Fruit fly (Drosophila melanogaster): ENCODE results near the gene Ptip.

Ptip gene

DNA sequence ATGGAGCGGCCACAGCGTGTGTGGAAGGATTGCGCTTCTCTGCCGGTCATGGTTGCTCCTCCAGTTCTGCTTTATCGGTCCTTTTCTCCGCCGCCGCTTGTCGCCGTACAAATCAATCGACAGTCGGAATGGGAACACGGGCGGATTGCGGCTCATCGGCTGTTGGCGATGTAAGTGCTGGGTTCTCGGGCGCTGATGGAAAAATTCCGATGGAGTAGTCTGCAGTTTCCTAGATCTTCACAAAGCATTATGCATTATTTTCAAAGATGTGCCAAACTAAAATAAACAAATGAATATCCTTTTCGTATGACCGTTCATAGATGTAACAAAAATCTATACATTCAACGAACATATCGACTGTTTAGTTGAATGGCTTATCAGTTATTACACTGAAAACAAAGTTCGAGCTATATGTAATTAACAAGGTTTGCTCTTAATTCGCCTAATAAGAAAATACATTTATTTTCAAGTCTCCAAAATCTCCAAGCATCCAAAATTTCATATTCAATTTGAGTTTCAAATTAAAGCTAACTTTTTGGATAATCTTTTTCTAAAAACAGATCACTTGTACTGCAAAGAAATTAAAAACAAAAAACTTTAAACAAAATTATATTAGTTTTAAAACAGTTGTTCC lies 20.8 kb upstream of the Ptip start, which contains the start of gene Neurl4 (continued):
- peak; percentile 38 for TF ChIP-seq pzg (GFP tag; optimal IDR thresholded peaks at IDR 0.05)
- TF ChIP-seq CG4360 (GFP tag; IDR thresholded peaks at IDR 0.05), result no peak
- 0 out of 4 replicates have a peak, but pooled peaks have one; percentile 18 for TF ChIP-seq chinmo (GFP tag; IDR thresholded peaks at IDR 0.05; ENCODE audit: partially characterized antibody)
- no peak for TF ChIP-seq caup (GFP tag; optimal IDR thresholded peaks at IDR 0.05; ENCODE audit: severe bottlenecking)
- no peak for TF ChIP-seq croc (GFP tag; conservative IDR thresholded peaks at IDR 0.05)
- no peak for TF ChIP-seq Hand (GFP tag; optimal IDR thresholded peaks at IDR 0.05)
- TF ChIP-seq mld (GFP tag; IDR thresholded peaks at IDR 0.05; ENCODE audit: partially characterized antibody), result no peak
- no peak for TF ChIP-seq unpg (GFP tag; optimal IDR thresholded peaks at IDR 0.05)
- TF ChIP-seq CG4404 (GFP tag; IDR thresholded peaks at IDR 0.05), result no peak
- TF ChIP-seq Rx (GFP tag; IDR thresholded peaks at IDR 0.05), result 0 out of 2 replicates have a peak, but pooled peaks have one; percentile 16
- peak; percentile 60; the same call in 2 of the 3 replicates for TF ChIP-seq Aef1 (GFP tag; IDR thresholded peaks at IDR 0.05)
- TF ChIP-seq CG6272 (GFP tag; IDR thresholded peaks at IDR 0.05), result no peak; the same call in 1 of the 2 replicates
- TF ChIP-seq CG5953 (GFP tag; IDR thresholded peaks at IDR 0.05), result 0 out of 2 replicates have a peak, but pooled peaks have one; percentile 29
- TF ChIP-seq MBD-R2 (GFP tag; IDR thresholded peaks at IDR 0.05), result peak; percentile 69
- TF ChIP-seq br (optimal IDR thresholded peaks at IDR 0.05), result no peak
- TF ChIP-seq CG11560 (tag; IDR thresholded peaks at IDR 0.05), result no peak
- TF ChIP-seq CG6175 (GFP tag; IDR thresholded peaks at IDR 0.05), result no peak
- TF ChIP-seq CG8765 (GFP tag; IDR thresholded peaks at IDR 0.05), result no peak
- TF ChIP-seq CG10959 (GFP tag; IDR thresholded peaks at IDR 0.05), result peak; percentile 14; the same call in 1 of the 2 replicates

DNA sequence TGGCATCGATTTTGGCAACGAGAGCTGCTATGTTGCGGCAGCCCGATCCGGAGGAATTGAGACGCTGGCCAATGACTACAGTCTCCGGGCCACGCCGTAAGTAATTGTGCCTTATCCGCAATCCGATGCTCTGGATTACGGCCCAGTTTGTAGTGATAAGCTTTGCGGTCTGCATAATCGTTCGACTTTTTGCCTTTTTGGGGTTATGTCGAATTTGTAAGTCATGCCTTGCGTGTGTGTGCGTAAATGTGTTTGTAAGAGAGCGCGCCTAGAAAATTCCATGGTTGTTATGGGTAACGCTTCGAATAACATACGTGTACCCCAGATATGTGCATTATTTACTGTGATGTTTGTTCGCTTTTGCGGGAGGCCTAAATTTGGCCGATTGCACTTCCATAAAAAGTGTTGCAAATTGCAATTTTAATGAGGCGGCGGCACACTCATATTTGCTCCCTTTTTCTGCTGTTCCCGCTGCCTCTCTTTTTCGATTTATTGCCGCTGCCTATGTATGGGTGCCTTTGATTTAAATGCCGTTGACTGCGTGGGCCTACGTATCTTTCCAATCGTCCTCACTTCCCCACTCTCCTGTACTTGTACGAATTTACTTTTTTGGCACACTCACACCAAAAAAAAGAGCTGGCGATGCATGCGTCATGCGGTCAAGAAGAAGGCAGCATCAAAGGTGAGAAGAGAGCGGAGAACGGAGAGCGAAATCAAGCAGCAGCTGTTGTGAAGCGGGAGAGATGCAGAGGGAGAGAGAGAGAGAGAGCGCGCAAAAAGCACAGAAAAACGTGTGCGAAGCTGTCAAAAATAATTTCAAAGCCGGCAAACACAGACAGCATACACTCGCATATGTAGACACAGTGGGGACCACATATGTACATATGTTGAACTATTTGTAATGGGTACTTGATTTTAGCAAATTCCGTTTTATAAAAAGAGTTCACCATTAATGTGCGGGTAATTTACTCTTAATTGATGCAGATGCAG lies 9.0 kb upstream of the Ptip start:
- no peak for TF ChIP-seq Meics (GFP tag; optimal IDR thresholded peaks at IDR 0.05)
- TF ChIP-seq D19B (GFP tag; optimal IDR thresholded peaks at IDR 0.05), result peak; percentile 23
- no peak; the same call in 1 of the 2 replicates for TF ChIP-seq GATAe (GFP tag; conservative IDR thresholded peaks at IDR 0.05)
- no peak for TF ChIP-seq Eip74EF (GFP tag; optimal IDR thresholded peaks at IDR 0.05)
- TF ChIP-seq pfk (GFP tag; optimal IDR thresholded peaks at IDR 0.05), result peak; percentile 33
- peak; percentile 45 for TF ChIP-seq kni (GFP tag; optimal IDR thresholded peaks at IDR 0.05)
- peak; percentile 10 for TF ChIP-seq Myb (GFP tag; optimal IDR thresholded peaks at IDR 0.05)
- TF ChIP-seq Rfx (GFP tag; IDR thresholded peaks at IDR 0.05), result peak; percentile 51
- peak; percentile 56; the same call in 1 of the 2 replicates for TF ChIP-seq E2f1 (GFP tag; IDR thresholded peaks at IDR 0.05)
- TF ChIP-seq Blimp-1 (GFP tag; optimal IDR thresholded peaks at IDR 0.05), result no peak
- TF ChIP-seq chif (GFP tag; optimal IDR thresholded peaks at IDR 0.05), result no peak
- TF ChIP-seq CG30020 (tag; optimal IDR thresholded peaks at IDR 0.05), result no peak
- no peak for TF ChIP-seq CG1603 (tag; optimal IDR thresholded peaks at IDR 0.05)
- TF ChIP-seq unc-4 (GFP tag; IDR thresholded peaks at IDR 0.05; ENCODE audit: partially characterized antibody), result 0 out of 2 replicates have a peak, but pooled peaks have one; percentile 29
- peak in 1 of 2 experiments; percentile 63 for TF ChIP-seq crp (GFP tag; optimal IDR thresholded peaks at IDR 0.05)
- no peak for TF ChIP-seq Tbp (GFP tag; optimal IDR thresholded peaks at IDR 0.05)
- peak; percentile 32 for TF ChIP-seq CG17385 (GFP tag; optimal IDR thresholded peaks at IDR 0.05)
- TF ChIP-seq Med (GFP tag), result peak; percentile 86
- no peak for TF ChIP-seq mam (GFP tag; optimal IDR thresholded peaks at IDR 0.05)
- TF ChIP-seq CG10543 (GFP tag; optimal IDR thresholded peaks at IDR 0.05), result peak; percentile 12
- TF ChIP-seq Trl (optimal IDR thresholded peaks at IDR 0.05), result peak; percentile 96 to 99
- peak; percentile 20 for TF ChIP-seq Trl (GFP tag; optimal IDR thresholded peaks at IDR 0.05)
- no peak for TF ChIP-seq stwl (tag; optimal IDR thresholded peaks at IDR 0.05)
- peak; percentile 17 for TF ChIP-seq sqz (GFP tag; optimal IDR thresholded peaks at IDR 0.05)
- peak; percentile 80; the same call in 1 of the 2 replicates for TF ChIP-seq rib (GFP tag; IDR thresholded peaks at IDR 0.05)
- peak; percentile 20 for TF ChIP-seq CG17912 (GFP tag; optimal IDR thresholded peaks at IDR 0.05)
- TF ChIP-seq amos (GFP tag; IDR thresholded peaks at IDR 0.05; ENCODE audit: partially characterized antibody), result no peak
- no peak for TF ChIP-seq ap (GFP tag; IDR thresholded peaks at IDR 0.05)
